Worm (Caenorhabditis elegans): ENCODE results near the gene F14F7.7.

The F14F7.7 gene

ce11 chrIII:13000457-13000856 lies 30.2 kb upstream of the F14F7.7 start, which contains the start of gene ZK1010.8:
Gene ZK1010.8, minus strand, starts transcription at chrIII:13000670.
- peak; percentile 85 for TF ChIP-seq hlh-30 (tag; optimal IDR thresholded peaks at IDR 0.05; ENCODE audit: insufficient read depth)
- no peak for TF ChIP-seq F26F4.8 (GFP tag; conservative IDR thresholded peaks at IDR 0.05)
- TF ChIP-seq dve-1 (tag; optimal IDR thresholded peaks at IDR 0.05; ENCODE audit: insufficient read depth): peak; percentile 6
- TF ChIP-seq pha-4 (GFP tag; IDR thresholded peaks at IDR 0.05): no peak
- peak; percentile 83 for TF ChIP-seq pha-4 (tag; optimal IDR thresholded peaks at IDR 0.05)
- no peak for TF ChIP-seq daf-16 (GFP tag; optimal IDR thresholded peaks at IDR 0.05)
- peak; percentile 13 for TF ChIP-seq daf-16 (tag; optimal IDR thresholded peaks at IDR 0.05)
- peak; percentile 55 for TF ChIP-seq nhr-6 (tag; optimal IDR thresholded peaks at IDR 0.05)
- TF ChIP-seq madf-9 (GFP tag; conservative IDR thresholded peaks at IDR 0.05): no peak

ce11 chrIII:13002098-13002497 lies 28.6 kb upstream of the F14F7.7 start, which contains the start of gene ZK1010.10:
Gene ZK1010.10, plus strand, starts transcription at chrIII:13002383.
- TF ChIP-seq Y105C5A.15 (GFP tag; IDR thresholded peaks at IDR 0.05): no peak
- no peak for TF ChIP-seq ceh-28 (tag; optimal IDR thresholded peaks at IDR 0.05)
- no peak for TF ChIP-seq lin-38 (GFP tag; IDR thresholded peaks at IDR 0.05)
- TF ChIP-seq egl-27 (tag; optimal IDR thresholded peaks at IDR 0.05): no peak
- no peak for TF ChIP-seq unc-62 (GFP tag; optimal IDR thresholded peaks at IDR 0.05 in 1 of 2)
- TF ChIP-seq unc-62 (tag; optimal IDR thresholded peaks at IDR 0.05): no peak
- no peak for TF ChIP-seq vab-7 (GFP tag; IDR thresholded peaks at IDR 0.05)
- TF ChIP-seq F37D6.2 (tag; optimal IDR thresholded peaks at IDR 0.05): no peak
- peak; percentile 6 for TF ChIP-seq jun-1 (tag; optimal IDR thresholded peaks at IDR 0.05)
- TF ChIP-seq hlh-11 (tag; optimal IDR thresholded peaks at IDR 0.05): no peak
- no peak for TF ChIP-seq snpc-4 (tag; optimal IDR thresholded peaks at IDR 0.05)
- peak; percentile 58; the same call in 1 of the 2 replicates for TF ChIP-seq hmg-1.1 (GFP tag; IDR thresholded peaks at IDR 0.05)
- TF ChIP-seq zip-2 (tag; optimal IDR thresholded peaks at IDR 0.05): no peak
- TF ChIP-seq nhr-42 (GFP tag; IDR thresholded peaks at IDR 0.05): no peak
- peak in 1 of 2 experiments; percentile 73 for TF ChIP-seq lsy-2 (tag; optimal IDR thresholded peaks at IDR 0.05)
- no peak for TF ChIP-seq R02D3.7 (tag; optimal IDR thresholded peaks at IDR 0.05)
- no peak for TF ChIP-seq dmd-8 (GFP tag; IDR thresholded peaks at IDR 0.05)
- no peak for TF ChIP-seq Y75B8A.6 (GFP tag; IDR thresholded peaks at IDR 0.05)
- no peak for TF ChIP-seq ZK546.5 (tag; optimal IDR thresholded peaks at IDR 0.05)
- no peak for TF ChIP-seq sdz-12 (GFP tag; optimal IDR thresholded peaks at IDR 0.05)
- no peak for TF ChIP-seq zip-11 (GFP tag; IDR thresholded peaks at IDR 0.05)
- no peak for TF ChIP-seq set-16 (GFP tag; IDR thresholded peaks at IDR 0.05)
- TF ChIP-seq hif-1 (tag; optimal IDR thresholded peaks at IDR 0.05): no peak
- TF ChIP-seq lin-15B (tag; optimal IDR thresholded peaks at IDR 0.05): no peak
- no peak for TF ChIP-seq ceh-62 (tag; optimal IDR thresholded peaks at IDR 0.05)
- TF ChIP-seq madf-9 (GFP tag; conservative IDR thresholded peaks at IDR 0.05): no peak
- no peak for TF ChIP-seq nhr-25 (tag; optimal IDR thresholded peaks at IDR 0.05; ENCODE audit: borderline replicate concordance, insufficient read depth)
- TF ChIP-seq attf-4 (tag; optimal IDR thresholded peaks at IDR 0.05): no peak
- no peak for TF ChIP-seq gei-8 (GFP tag; optimal IDR thresholded peaks at IDR 0.05)
- peak; percentile 11 for TF ChIP-seq fkh-10 (GFP tag; optimal IDR thresholded peaks at IDR 0.05)
- TF ChIP-seq ceh-82 (tag; optimal IDR thresholded peaks at IDR 0.05): no peak
- no peak for TF ChIP-seq daf-12 (tag; optimal IDR thresholded peaks at IDR 0.05)
- TF ChIP-seq snpc-1.2 (GFP tag; IDR thresholded peaks at IDR 0.05): no peak
- no peak for TF ChIP-seq fos-1 (tag; optimal IDR thresholded peaks at IDR 0.05)
- peak; percentile 2 for TF ChIP-seq aha-1 (tag)
- no peak for TF ChIP-seq zfp-3 (GFP tag; conservative IDR thresholded peaks at IDR 0.05)
- TF ChIP-seq skn-1 (tag; optimal IDR thresholded peaks at IDR 0.05): no peak
- TF ChIP-seq ama-1 (optimal IDR thresholded peaks at IDR 0.05): no peak
- TF ChIP-seq mes-2 (tag; optimal IDR thresholded peaks at IDR 0.05; ENCODE audit: poor library complexity, severe bottlenecking): peak; percentile 66
- no peak for TF ChIP-seq F10B5.3 (tag; optimal IDR thresholded peaks at IDR 0.05)
- peak; percentile 29; the same call in 1 of the 2 replicates for TF ChIP-seq dmd-6 (GFP tag; IDR thresholded peaks at IDR 0.05)
- peak in 1 of 2 experiments; percentile 10 for TF ChIP-seq mdl-1 (tag; optimal IDR thresholded peaks at IDR 0.05)
- no peak for TF ChIP-seq nhr-102 (tag; optimal IDR thresholded peaks at IDR 0.05)

Data from whole organism, L4 larva.